Worm (Caenorhabditis elegans): ENCODE results near the gene xpo-1.
A peak's percentile ranks its signal among the peaks of the same experiment; 100 is the strongest.

The xpo-1 gene

DNA sequence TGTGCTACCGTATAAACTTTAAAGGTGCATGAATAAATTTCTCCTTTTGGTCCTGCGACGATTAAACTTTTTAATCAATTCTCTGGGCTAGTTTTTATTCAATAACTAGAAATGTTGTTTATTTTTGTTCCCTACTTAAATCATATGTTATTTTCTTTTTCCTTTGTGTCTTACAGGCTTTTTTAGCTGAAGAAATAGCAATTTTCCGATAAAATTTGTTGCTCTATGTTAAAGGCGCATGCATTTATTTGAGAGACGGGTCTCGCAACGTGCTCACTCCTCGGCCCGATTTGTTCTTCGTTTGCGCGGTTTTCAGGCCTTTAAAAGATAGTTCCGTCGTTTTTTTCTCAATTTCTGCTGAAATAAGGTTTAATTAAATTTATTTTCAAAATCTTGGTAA lies 49.0 kb downstream of the xpo-1 start (continued):
- no peak for TF ChIP-seq madf-10 (tag; optimal IDR thresholded peaks at IDR 0.05)
- TF ChIP-seq nhr-80 (tag; optimal IDR thresholded peaks at IDR 0.05): no peak
- TF ChIP-seq xnd-1 (tag; optimal IDR thresholded peaks at IDR 0.05): peak; percentile 75
- peak; percentile 42 for TF ChIP-seq madf-8 (GFP tag; conservative IDR thresholded peaks at IDR 0.05)
- no peak for TF ChIP-seq somi-1 (GFP tag; optimal IDR thresholded peaks at IDR 0.05)
- TF ChIP-seq ceh-100 (GFP tag; IDR thresholded peaks at IDR 0.05): no peak
- TF ChIP-seq let-607 (tag; optimal IDR thresholded peaks at IDR 0.05): no peak
- no peak for TF ChIP-seq bed-2 (GFP tag; IDR thresholded peaks at IDR 0.05)
- TF ChIP-seq hsf-1 (GFP tag; IDR thresholded peaks at IDR 0.05): peak; percentile 64
- TF ChIP-seq hrde-1 (tag; optimal IDR thresholded peaks at IDR 0.05; ENCODE audit: borderline replicate concordance): no peak
- TF ChIP-seq madf-3 (GFP tag; IDR thresholded peaks at IDR 0.05): no peak
- no peak for TF ChIP-seq ztf-3 (GFP tag; optimal IDR thresholded peaks at IDR 0.05)
- no peak for TF ChIP-seq ztf-6 (GFP tag; IDR thresholded peaks at IDR 0.05)
- TF ChIP-seq madf-6 (GFP tag; IDR thresholded peaks at IDR 0.05): peak; percentile 76
- no peak for TF ChIP-seq B0019.2 (GFP tag; conservative IDR thresholded peaks at IDR 0.05)
- TF ChIP-seq akir-1 (GFP tag; optimal IDR thresholded peaks at IDR 0.05): no peak
- TF ChIP-seq D2030.7 (GFP tag; IDR thresholded peaks at IDR 0.05): peak; percentile 45; the same call in 1 of the 2 replicates
- peak; percentile 85 for TF ChIP-seq efl-1 (GFP tag; optimal IDR thresholded peaks at IDR 0.05)
- no peak for TF ChIP-seq sea-2 (GFP tag; IDR thresholded peaks at IDR 0.05)
- no peak for TF ChIP-seq attf-5 (GFP tag; optimal IDR thresholded peaks at IDR 0.05)
- no peak for TF ChIP-seq Y95B8A.8 (GFP tag; IDR thresholded peaks at IDR 0.05)
- no peak for TF ChIP-seq athp-1 (tag; optimal IDR thresholded peaks at IDR 0.05)
- peak; percentile 47 for TF ChIP-seq dox-1 (GFP tag; IDR thresholded peaks at IDR 0.05)

DNA sequence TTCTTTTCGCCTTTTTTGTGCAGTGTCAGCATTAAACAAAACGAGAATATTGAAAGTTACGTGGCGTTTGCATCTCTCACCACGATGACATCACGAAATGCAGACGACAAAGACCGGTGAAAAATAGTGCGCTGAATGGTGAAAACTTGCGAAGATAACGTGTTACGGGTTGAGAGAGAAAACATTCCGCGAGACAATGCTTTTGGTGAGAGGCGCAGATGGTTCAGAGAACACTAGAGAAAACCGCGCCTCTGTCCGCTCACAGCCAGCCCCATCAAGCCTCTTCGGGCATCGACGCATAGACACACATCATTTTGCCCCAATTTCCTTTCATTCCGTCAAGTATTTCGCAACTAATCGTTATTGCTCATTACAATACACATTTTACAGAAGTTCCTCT lies 49.7 kb downstream of the xpo-1 start, which contains the start of the genes C37C3.9 and C37C3.18:
Gene C37C3.9 (minus strand): TSS at position 98 of the 400 bp plus-strand sequence.
Gene C37C3.18 (plus strand): TSS at position 391 of the 400 bp plus-strand sequence.
- no peak; the same call in 1 of the 2 replicates for TF ChIP-seq Y56A3A.18 (GFP tag; IDR thresholded peaks at IDR 0.05)
- TF ChIP-seq ceh-100 (GFP tag; IDR thresholded peaks at IDR 0.05): no peak
- peak; percentile 38; the same call in 1 of the 2 replicates for TF ChIP-seq K11D2.4 (GFP tag; IDR thresholded peaks at IDR 0.05)
- no peak for TF ChIP-seq B0019.2 (GFP tag; conservative IDR thresholded peaks at IDR 0.05)
- no peak for TF ChIP-seq hlh-12 (tag; optimal IDR thresholded peaks at IDR 0.05)
- no peak for TF ChIP-seq ztf-26 (tag; optimal IDR thresholded peaks at IDR 0.05)
- no peak for TF ChIP-seq lsy-27 (tag; optimal IDR thresholded peaks at IDR 0.05; ENCODE audit: borderline replicate concordance, insufficient read depth)
- TF ChIP-seq D2030.7 (GFP tag; IDR thresholded peaks at IDR 0.05): no peak
- no peak for TF ChIP-seq nhr-27 (tag; optimal IDR thresholded peaks at IDR 0.05)
- peak; percentile 74; the same call in 1 of the 2 replicates for TF ChIP-seq ekl-4 (GFP tag; IDR thresholded peaks at IDR 0.05)
- no peak for TF ChIP-seq ccch-3 (GFP tag; optimal IDR thresholded peaks at IDR 0.05)
- 0 out of 2 replicates have a peak, but pooled peaks have one; percentile 6 for TF ChIP-seq Y95B8A.8 (GFP tag; IDR thresholded peaks at IDR 0.05)
- TF ChIP-seq ets-4 (GFP tag; optimal IDR thresholded peaks at IDR 0.05): peak; percentile 21
- no peak for TF ChIP-seq sdz-38 (tag; optimal IDR thresholded peaks at IDR 0.05)
- no peak for TF ChIP-seq nfya-2 (GFP tag; IDR thresholded peaks at IDR 0.05)
- TF ChIP-seq egl-44 (GFP tag; IDR thresholded peaks at IDR 0.05): no peak
- TF ChIP-seq aptf-2 (GFP tag; conservative IDR thresholded peaks at IDR 0.05): no peak
- no peak for TF ChIP-seq nfya-1 (tag; optimal IDR thresholded peaks at IDR 0.05; ENCODE audit: borderline replicate concordance, insufficient read depth)
- TF ChIP-seq lir-1 (GFP tag; conservative IDR thresholded peaks at IDR 0.05): no peak
- peak; percentile 86 for TF ChIP-seq nfyb-1 (GFP tag; IDR thresholded peaks at IDR 0.05)
- no peak for TF ChIP-seq ceh-91 (GFP tag; IDR thresholded peaks at IDR 0.05)
- peak; percentile 96 for TF ChIP-seq hmg-1.2 (GFP tag; IDR thresholded peaks at IDR 0.05)
- TF ChIP-seq unc-62 (GFP tag; optimal IDR thresholded peaks at IDR 0.05): no peak
- no peak for TF ChIP-seq hmg-20 (GFP tag; IDR thresholded peaks at IDR 0.05)
- no peak for TF ChIP-seq dpl-1 (GFP tag; optimal IDR thresholded peaks at IDR 0.05)
- 0 out of 2 replicates have a peak, but pooled peaks have one; percentile 11 for TF ChIP-seq Y53G8AR.9 (GFP tag; conservative IDR thresholded peaks at IDR 0.05)
- no peak for TF ChIP-seq F55B11.4 (tag; optimal IDR thresholded peaks at IDR 0.05; ENCODE audit: borderline replicate concordance, insufficient read depth)
- TF ChIP-seq repo-1 (tag; optimal IDR thresholded peaks at IDR 0.05): peak; percentile 50
- TF ChIP-seq B0035.1 (tag; optimal IDR thresholded peaks at IDR 0.05): no peak
